Fruit fly (Drosophila melanogaster): ENCODE results near the gene CG7840.

Gene CG7840

dm6 chr2L:8284913-8285619 lies 20.3 kb upstream of the CG7840 start (continued):
- TF ChIP-seq unpg (GFP tag; optimal IDR thresholded peaks at IDR 0.05) (peak; percentile 38), CG17361 (GFP tag; IDR thresholded peaks at IDR 0.05) (0 out of 3 replicates have a peak, but pooled peaks have one; percentile 20), Xbp1 (GFP tag; optimal IDR thresholded peaks at IDR 0.05) (peak; percentile 35), CG18011 (GFP tag; optimal IDR thresholded peaks at IDR 0.05) (no peak), ham (GFP tag; IDR thresholded peaks at IDR 0.05) (no peak), Sox102F (GFP tag; optimal IDR thresholded peaks at IDR 0.05) (peak; percentile 74), CG32772 (GFP tag; IDR thresholded peaks at IDR 0.05) (no peak), fd64A (GFP tag; optimal IDR thresholded peaks at IDR 0.05) (peak; percentile 52), CkIIα-i1 (GFP tag; IDR thresholded peaks at IDR 0.05) (no peak), amos (GFP tag; IDR thresholded peaks at IDR 0.05; ENCODE audit: partially characterized antibody) (no peak), CG8388 (GFP tag; optimal IDR thresholded peaks at IDR 0.05) (peak; percentile 28), pzg (GFP tag; optimal IDR thresholded peaks at IDR 0.05) (no peak), YL-1 (GFP tag; optimal IDR thresholded peaks at IDR 0.05) (no peak), BEAF-32 (GFP tag; optimal IDR thresholded peaks at IDR 0.05) (no peak), Bdp1 (GFP tag; optimal IDR thresholded peaks at IDR 0.05) (no peak), Ets97D (GFP tag; optimal IDR thresholded peaks at IDR 0.05) (no peak), CG42726 (GFP tag; IDR thresholded peaks at IDR 0.05; ENCODE audit: partially characterized antibody) (no peak), sr (GFP tag; IDR thresholded peaks at IDR 0.05) (no peak), bigmax (GFP tag; optimal IDR thresholded peaks at IDR 0.05) (no peak), D19A (tag; optimal IDR thresholded peaks at IDR 0.05) (peak; percentile 22), Eip74EF (GFP tag; optimal IDR thresholded peaks at IDR 0.05) (peak in 1 of 2 experiments; percentile 20), emc (GFP tag; optimal IDR thresholded peaks at IDR 0.05) (no peak), CG43689 (GFP tag; IDR thresholded peaks at IDR 0.05) (no peak), slp2 (GFP tag; optimal IDR thresholded peaks at IDR 0.05) (no peak), dpn (GFP tag; optimal IDR thresholded peaks at IDR 0.05) (peak in 1 of 2 experiments; percentile 3), gfzf (GFP tag; optimal IDR thresholded peaks at IDR 0.05) (no peak), NK7.1 (GFP tag; optimal IDR thresholded peaks at IDR 0.05) (no peak), CG10431 (GFP tag; optimal IDR thresholded peaks at IDR 0.05) (peak; percentile 34), NfI (GFP tag; optimal IDR thresholded peaks at IDR 0.05) (no peak), CG12942 (GFP tag; optimal IDR thresholded peaks at IDR 0.05) (no peak), Med (GFP tag) (peak; percentile 48), Hr39 (optimal IDR thresholded peaks at IDR 0.05) (no peak), dimm (GFP tag; IDR thresholded peaks at IDR 0.05) (no peak), toy (GFP tag; IDR thresholded peaks at IDR 0.05) (no peak), CG30403 (GFP tag; optimal IDR thresholded peaks at IDR 0.05) (peak; percentile 12), CG2712 (tag; optimal IDR thresholded peaks at IDR 0.05) (peak; percentile 30), Fer1 (GFP tag; optimal IDR thresholded peaks at IDR 0.05) (peak; percentile 23), CG34224 (GFP tag; IDR thresholded peaks at IDR 0.05; ENCODE audit: partially characterized antibody) (no peak), CG12659 (GFP tag; optimal IDR thresholded peaks at IDR 0.05) (peak; percentile 8), peb (GFP tag; IDR thresholded peaks at IDR 0.05) (no peak), org-1 (GFP tag; optimal IDR thresholded peaks at IDR 0.05) (no peak), CG11723 (GFP tag; optimal IDR thresholded peaks at IDR 0.05) (no peak), sc (optimal IDR thresholded peaks at IDR 0.05) (no peak), sc (GFP tag; optimal IDR thresholded peaks at IDR 0.05) (no peak), Tbp (GFP tag; optimal IDR thresholded peaks at IDR 0.05) (no peak), row (GFP tag; IDR thresholded peaks at IDR 0.05) (0 out of 3 replicates have a peak, but pooled peaks have one; percentile 14), CG18262 (tag; optimal IDR thresholded peaks at IDR 0.05) (peak; percentile 43), fd96Cb (tag; optimal IDR thresholded peaks at IDR 0.05) (peak; percentile 31), btn (GFP tag; optimal IDR thresholded peaks at IDR 0.05) (no peak), ara (GFP tag; IDR thresholded peaks at IDR 0.05) (no peak)

All from whole organism, embryonic.